Worm (Caenorhabditis elegans): ENCODE results near the gene K03B4.8.
A peak's percentile ranks its signal among the peaks of the same experiment; 100 is the strongest.

Gene K03B4.8

ce11 chrV:4720884-4721464 is 46.6 kb upstream of the K03B4.8 start (continued):
- TF ChIP-seq lin-15B (tag; optimal IDR thresholded peaks at IDR 0.05) (no peak), nhr-25 (tag; optimal IDR thresholded peaks at IDR 0.05; ENCODE audit: borderline replicate concordance, insufficient read depth) (no peak), set-16 (GFP tag; IDR thresholded peaks at IDR 0.05) (no peak), R02D3.7 (tag; optimal IDR thresholded peaks at IDR 0.05) (no peak), nhr-102 (tag; optimal IDR thresholded peaks at IDR 0.05) (no peak)

- TF ChIP-seq dmd-6 (GFP tag; IDR thresholded peaks at IDR 0.05) (peak; percentile 50), pqm-1 (tag; optimal IDR thresholded peaks at IDR 0.05) (peak; percentile 56), unc-39 (tag; optimal IDR thresholded peaks at IDR 0.05) (no peak), pha-4 (GFP tag; IDR thresholded peaks at IDR 0.05) (no peak), pha-4 (tag; optimal IDR thresholded peaks at IDR 0.05) (no peak), dmd-9 (GFP tag; IDR thresholded peaks at IDR 0.05) (no peak), nhr-28 (tag; optimal IDR thresholded peaks at IDR 0.05) (peak; percentile 92), mxl-2 (GFP tag; conservative IDR thresholded peaks at IDR 0.05) (no peak), dve-1 (tag; optimal IDR thresholded peaks at IDR 0.05; ENCODE audit: insufficient read depth) (peak; percentile 75), daf-16 (GFP tag; optimal IDR thresholded peaks at IDR 0.05) (no peak), daf-16 (tag; optimal IDR thresholded peaks at IDR 0.05) (peak; percentile 35), dmd-8 (GFP tag; IDR thresholded peaks at IDR 0.05) (no peak), ces-1 (GFP tag; optimal IDR thresholded peaks at IDR 0.05) (no peak), mep-1 (tag; optimal IDR thresholded peaks at IDR 0.05) (no peak), mes-2 (tag; optimal IDR thresholded peaks at IDR 0.05; ENCODE audit: poor library complexity, severe bottlenecking) (no peak), hif-1 (tag; optimal IDR thresholded peaks at IDR 0.05) (no peak), ceh-32 (tag; optimal IDR thresholded peaks at IDR 0.05; ENCODE audit: poor library complexity) (no peak), F37D6.2 (tag; optimal IDR thresholded peaks at IDR 0.05) (no peak), mxl-3 (GFP tag; optimal IDR thresholded peaks at IDR 0.05) (peak; percentile 30), ctbp-1 (GFP tag; IDR thresholded peaks at IDR 0.05) (no peak), Y5F2A.4 (GFP tag; optimal IDR thresholded peaks at IDR 0.05) (no peak), madf-5 (GFP tag; IDR thresholded peaks at IDR 0.05) (no peak), nhr-76 (tag; optimal IDR thresholded peaks at IDR 0.05) (no peak), mdl-1 (tag; optimal IDR thresholded peaks at IDR 0.05) (peak in 1 of 2 experiments; percentile 29), snpc-4 (tag; optimal IDR thresholded peaks at IDR 0.05) (no peak), aha-1 (tag) (peak; percentile 61), skn-1 (tag; optimal IDR thresholded peaks at IDR 0.05) (no peak), nhr-10 (tag; optimal IDR thresholded peaks at IDR 0.05) (no peak), Y105C5A.15 (GFP tag; IDR thresholded peaks at IDR 0.05) (no peak)
Measured at ce11 chrV:4719965-4720364, 45.6 kb upstream of the K03B4.8 start, which contains the start of gene prx-6. Gene prx-6 (minus strand): TSS chrV:4720093.

ce11 chrV:4710464-4710863 is 36.1 kb upstream of the K03B4.8 start, which contains the start of gene oac-24:
Gene oac-24 (plus strand): TSS chrV:4710764.
- TF ChIP-seq lsy-2 (tag; optimal IDR thresholded peaks at IDR 0.05) = no peak
- TF ChIP-seq aha-1 (tag) = no peak
- TF ChIP-seq zag-1 (tag; optimal IDR thresholded peaks at IDR 0.05) = no peak
- TF ChIP-seq nhr-237 (tag; optimal IDR thresholded peaks at IDR 0.05) = no peak
- TF ChIP-seq nhr-102 (tag; optimal IDR thresholded peaks at IDR 0.05) = no peak
- TF ChIP-seq R02D3.7 (tag; optimal IDR thresholded peaks at IDR 0.05) = no peak
- TF ChIP-seq tag-97 (GFP tag; IDR thresholded peaks at IDR 0.05) = no peak

All from whole organism, L4 larva.